Fruit fly (Drosophila melanogaster) ovary, adult (tissue): ENCODE results near the gene CG7194.

ENCODE experiments used
- CG17801 ChIP-seq: fragments of 200-800 bp; optimal IDR thresholded peaks from 2 replicates; lab custom pipeline; 2019; ENCODE audit warnings: missing biosample characterization, mild to moderate bottlenecking, missing genetic modification characterization, moderate library complexity; ENCODE audit not compliant: partially characterized antibody

CG7194 gene

dm6 chr3L:8286397-8286796 is 17.5 kb downstream of the CG7194 start:
- no peak for TF ChIP-seq CG17801 (GFP tag; lab: Kevin White, UChicago)

- TF ChIP-seq CG17801 (GFP tag; lab: Kevin White, UChicago) = no peak
Measured at dm6 chr3L:8285773-8286172, 18.1 kb downstream of the CG7194 start.

dm6 chr3L:8285291-8285690 is 18.6 kb downstream of the CG7194 start:
- TF ChIP-seq CG17801 (GFP tag; lab: Kevin White, UChicago) = no peak

dm6 chr3L:8284651-8285050 is 19.2 kb downstream of the CG7194 start:
- TF ChIP-seq CG17801 (GFP tag; lab: Kevin White, UChicago) = no peak
